Worm (Caenorhabditis elegans): ENCODE measurements around the gene F49E2.2.

The F49E2.2 gene

ce11 chrX:9548011-9548795 is 18.3 kb upstream of the F49E2.2 start:
- TF ChIP-seq unc-62 (GFP tag; optimal IDR thresholded peaks at IDR 0.05): no peak

- no peak for TF ChIP-seq unc-62 (GFP tag; optimal IDR thresholded peaks at IDR 0.05)
Measured at ce11 chrX:9548890-9549289, 17.6 kb upstream of the F49E2.2 start.

- no peak for TF ChIP-seq unc-62 (GFP tag; optimal IDR thresholded peaks at IDR 0.05)
Measured at ce11 chrX:9549657-9550369, 16.7 kb upstream of the F49E2.2 start.

- no peak for TF ChIP-seq unc-62 (GFP tag; optimal IDR thresholded peaks at IDR 0.05)
Measured at ce11 chrX:9550519-9550918, 16.0 kb upstream of the F49E2.2 start.

ce11 chrX:9551112-9551511 is 15.4 kb upstream of the F49E2.2 start:
- TF ChIP-seq unc-62 (GFP tag; optimal IDR thresholded peaks at IDR 0.05): no peak

ce11 chrX:9552404-9552803 is 14.1 kb upstream of the F49E2.2 start:
- no peak for TF ChIP-seq unc-62 (GFP tag; optimal IDR thresholded peaks at IDR 0.05)

ce11 chrX:9553095-9553494 is 13.4 kb upstream of the F49E2.2 start:
- no peak for TF ChIP-seq unc-62 (GFP tag; optimal IDR thresholded peaks at IDR 0.05)

- TF ChIP-seq unc-62 (GFP tag; optimal IDR thresholded peaks at IDR 0.05): no peak
Measured at ce11 chrX:9555238-9555637, 11.3 kb upstream of the F49E2.2 start.

- TF ChIP-seq unc-62 (GFP tag; optimal IDR thresholded peaks at IDR 0.05): no peak
Measured at ce11 chrX:9556038-9556437, 10.5 kb upstream of the F49E2.2 start.

- TF ChIP-seq unc-62 (GFP tag; optimal IDR thresholded peaks at IDR 0.05): no peak
Measured at ce11 chrX:9560931-9561330, 5.6 kb upstream of the F49E2.2 start.

- TF ChIP-seq unc-62 (GFP tag; optimal IDR thresholded peaks at IDR 0.05): no peak
Measured at ce11 chrX:9565881-9566280, 648 bp upstream of the F49E2.2 start, which contains the start of gene moc-5. TSS of gene moc-5 (minus strand) at chrX:9565981.

ce11 chrX:9568574-9568973 is 2.0 kb downstream of the F49E2.2 start:
- no peak for TF ChIP-seq unc-62 (GFP tag; optimal IDR thresholded peaks at IDR 0.05)

ce11 chrX:9576928-9577327 is 10.4 kb downstream of the F49E2.2 start, which contains the start of gene glb-17:
TSS of gene glb-17 (minus strand) at chrX:9577028.
- no peak for TF ChIP-seq unc-62 (GFP tag; optimal IDR thresholded peaks at IDR 0.05)

ce11 chrX:9584333-9584732 is 17.8 kb downstream of the F49E2.2 start, which contains the start of gene gpx-5:
TSS of gene gpx-5 (plus strand) at chrX:9584668.
- no peak for TF ChIP-seq unc-62 (GFP tag; optimal IDR thresholded peaks at IDR 0.05)

ce11 chrX:9585584-9586166 is 19.1 kb downstream of the F49E2.2 start:
- TF ChIP-seq unc-62 (GFP tag; optimal IDR thresholded peaks at IDR 0.05): no peak

ce11 chrX:9587642-9588041 is 21.1 kb downstream of the F49E2.2 start, which contains the start of gene gpx-3:
TSS of gene gpx-3 (plus strand) at chrX:9587942.
- no peak for TF ChIP-seq unc-62 (GFP tag; optimal IDR thresholded peaks at IDR 0.05)

- TF ChIP-seq unc-62 (GFP tag; optimal IDR thresholded peaks at IDR 0.05): no peak
Measured at ce11 chrX:9589123-9589522, 22.6 kb downstream of the F49E2.2 start, which contains the start of gene del-8. TSS of gene del-8 (plus strand) at chrX:9589423.

Data from whole organism, dauer.